Fruit fly (Drosophila melanogaster) Kc167 (cell line): ENCODE data around the gene grn.

ENCODE experiments used
- Myc ChIP-seq: fragments of >200 bp; optimal IDR thresholded peaks from 2 replicates; lab custom pipeline; 2017; ENCODE audit warnings: missing external identifiers
- Sin3A ChIP-seq: fragments of >200 bp; optimal IDR thresholded peaks from 2 replicates; lab custom pipeline; 2018; ENCODE audit warnings: missing external identifiers
- h ChIP-seq: fragments of >200 bp; optimal IDR thresholded peaks from 3 replicates; lab custom pipeline; 2018; ENCODE audit warnings: missing external identifiers
- insv ChIP-seq: fragments of >200 bp; optimal IDR thresholded peaks from 3 replicates; lab custom pipeline; 2018; ENCODE audit warnings: missing external identifiers
- psq ChIP-seq: fragments of >200 bp; optimal IDR thresholded peaks from 2 replicates; lab custom pipeline; 2017; ENCODE audit warnings: missing external identifiers
- ttk ChIP-seq: sonication (Bioruptor generic); optimal IDR thresholded peaks from 2 replicates; lab custom pipeline; 2017; ENCODE audit warnings: missing external identifiers

Gene grn

DNA sequence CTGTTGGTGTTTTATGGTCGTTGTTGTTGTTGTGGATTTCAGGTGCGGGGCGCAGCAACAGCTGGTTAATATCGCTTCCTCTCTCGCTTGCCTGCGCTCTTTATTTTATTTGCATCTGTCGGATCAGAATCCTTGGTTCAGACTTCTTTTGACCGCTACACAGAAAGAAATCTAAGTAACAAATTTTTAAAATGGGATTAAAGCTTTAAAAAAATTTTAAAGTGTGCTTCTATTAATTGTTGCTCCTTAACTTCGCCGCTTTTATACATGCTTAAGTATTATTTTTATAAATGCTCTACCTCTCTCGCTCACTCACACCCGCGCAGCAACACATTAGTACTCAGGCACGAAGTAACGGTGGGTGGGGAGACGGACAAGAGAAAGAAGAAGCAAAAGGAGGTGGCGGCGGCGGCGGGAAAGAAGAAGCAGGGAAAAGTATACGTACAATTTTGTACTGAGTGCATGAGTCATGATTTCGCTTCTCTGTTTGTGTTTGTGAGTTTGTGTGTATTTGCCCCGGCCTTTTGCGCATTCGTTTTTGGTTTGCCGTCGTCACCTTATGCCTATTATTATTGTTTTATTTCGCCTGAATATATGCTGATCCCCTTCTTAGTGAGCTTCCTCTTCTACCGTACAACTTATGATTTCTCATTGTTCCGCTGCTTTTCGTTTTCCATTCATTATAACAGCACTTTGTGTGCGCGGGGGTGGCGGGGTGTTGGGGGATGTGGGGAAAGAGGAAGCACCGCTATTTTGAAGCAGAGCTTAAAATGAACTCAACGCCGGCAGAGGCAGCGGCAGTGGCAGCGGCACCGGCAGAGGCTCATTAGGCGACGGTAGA lies 67.2 kb downstream of the grn start:
- TF ChIP-seq psq (lab: Kevin White, UChicago) (no peak), ttk (lab: Kevin White, UChicago) (no peak), h (no peak), insv (lab: Kevin White, UChicago) (no peak), Myc (no peak), Sin3A (lab: Kevin White, UChicago) (no peak)

DNA sequence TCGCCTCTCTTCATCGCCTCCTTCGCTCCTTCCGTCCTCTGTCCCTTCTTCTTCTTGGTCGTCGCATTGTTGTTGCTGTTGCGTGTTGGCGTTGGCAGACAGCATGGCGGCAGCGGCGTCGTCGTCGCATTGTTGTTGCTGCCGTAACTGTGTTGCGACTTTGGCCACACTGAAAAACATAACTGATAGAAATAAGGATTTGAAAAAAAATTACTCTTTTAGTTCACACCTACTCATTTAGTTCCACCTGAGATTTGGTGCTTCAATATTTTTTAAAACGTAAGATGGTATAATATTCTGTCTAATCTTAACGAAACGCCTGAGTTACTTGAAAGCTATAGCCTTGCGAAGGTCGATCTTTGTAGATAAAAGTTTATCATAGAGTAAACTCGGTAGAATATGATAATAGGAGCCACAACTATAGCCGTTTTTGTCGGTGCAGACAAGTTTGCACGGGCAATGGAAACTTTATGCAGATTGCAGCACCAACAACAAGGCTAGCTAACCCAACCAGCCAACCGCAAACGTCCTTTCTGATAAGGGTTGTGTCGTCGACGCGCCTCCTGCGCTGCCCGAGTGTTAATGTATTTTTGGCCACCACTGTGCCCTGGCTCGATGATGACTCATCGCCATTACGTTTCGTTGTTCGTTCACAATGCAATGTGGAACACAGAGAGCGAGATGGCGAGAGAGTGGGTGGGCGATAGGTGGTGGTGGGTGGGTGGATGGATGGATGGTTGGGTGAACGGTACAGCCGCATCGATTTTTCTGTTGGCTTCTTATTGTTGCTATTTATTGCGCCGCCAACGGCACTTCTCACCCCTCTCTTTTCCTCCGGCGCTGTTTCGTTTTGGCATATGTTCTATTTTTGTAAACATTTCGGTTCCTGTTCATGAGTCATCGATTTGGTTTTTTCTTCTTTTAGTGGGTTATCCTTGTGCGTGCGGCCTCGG lies 68.1 kb downstream of the grn start:
- TF ChIP-seq Sin3A (lab: Kevin White, UChicago) (no peak), Myc (no peak), psq (lab: Kevin White, UChicago) (no peak), h (no peak), insv (lab: Kevin White, UChicago) (no peak), ttk (lab: Kevin White, UChicago) (no peak)

DNA sequence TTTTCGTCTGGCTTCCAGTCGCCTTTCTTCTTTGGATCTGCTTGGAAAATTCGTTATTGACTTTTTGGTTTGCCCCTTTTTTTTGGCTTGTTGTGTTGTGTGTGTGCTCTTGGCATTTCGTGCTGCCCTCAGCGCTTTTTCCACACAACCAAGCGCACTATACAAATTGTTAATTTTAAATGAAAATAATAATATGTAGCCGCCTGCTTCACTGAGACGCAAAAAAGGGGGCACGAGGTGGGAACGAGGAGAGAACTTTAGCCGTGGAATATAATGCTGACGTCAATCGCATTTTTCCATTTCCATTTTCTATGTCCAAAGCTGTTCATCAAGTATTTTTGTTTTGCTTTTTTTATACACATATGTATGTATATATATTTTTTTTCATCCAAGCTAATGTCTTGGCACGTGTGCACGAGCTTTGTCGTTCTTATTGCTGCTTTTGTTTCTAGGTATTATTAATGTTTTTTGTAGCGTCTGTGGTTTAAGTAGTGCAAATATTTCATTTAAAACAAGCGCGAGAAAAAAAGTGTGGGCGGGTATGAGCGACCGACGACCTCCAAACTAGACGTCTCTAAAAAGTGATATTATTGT lies 69.4 kb downstream of the grn start:
- TF ChIP-seq insv (lab: Kevin White, UChicago) (no peak), h (no peak), ttk (lab: Kevin White, UChicago) (no peak), psq (lab: Kevin White, UChicago) (no peak)

DNA sequence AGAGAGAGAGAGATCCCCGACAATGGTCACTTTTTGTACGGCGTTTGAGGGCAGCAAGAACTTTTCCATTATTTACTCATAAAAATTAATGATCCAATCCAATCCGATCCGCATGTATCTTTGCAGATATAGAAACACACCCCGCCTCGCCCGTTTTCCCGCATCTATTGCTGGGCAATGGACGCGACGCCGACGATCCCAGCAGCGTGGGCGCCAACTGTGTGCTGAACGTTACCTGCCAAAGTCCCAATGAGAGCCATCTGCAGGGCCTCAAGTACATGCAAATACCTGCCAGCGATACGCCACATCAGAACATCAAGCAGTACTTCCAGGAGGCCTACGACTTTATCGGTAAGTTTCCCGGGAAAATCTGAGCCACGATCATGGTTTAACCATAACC lies 70.3 kb downstream of the grn start:
- TF ChIP-seq Sin3A (lab: Kevin White, UChicago) (no peak), h (no peak)

DNA sequence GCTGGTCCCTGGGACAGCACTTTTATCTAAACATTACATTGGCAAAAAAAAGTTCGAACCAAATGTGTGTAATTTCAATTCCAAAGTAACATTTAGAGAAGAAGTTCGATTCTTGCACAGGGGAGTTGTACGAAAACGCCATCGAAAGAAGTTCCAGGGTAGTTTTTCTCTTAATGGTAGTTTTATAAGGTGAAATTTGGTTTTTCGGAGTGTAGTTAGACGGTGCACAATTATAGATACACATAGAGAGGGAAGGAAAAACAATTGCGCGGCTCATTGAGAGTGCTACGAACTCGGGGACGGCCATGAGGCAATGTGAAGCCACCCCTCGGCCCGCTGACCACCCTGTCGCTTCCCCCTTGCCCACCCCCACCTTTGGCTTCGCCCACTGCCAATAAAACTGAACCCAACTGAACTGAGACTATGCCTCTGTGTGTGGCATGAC lies 71.0 kb downstream of the grn start:
- TF ChIP-seq Sin3A (lab: Kevin White, UChicago) (no peak), insv (lab: Kevin White, UChicago) (no peak), ttk (lab: Kevin White, UChicago) (no peak), psq (lab: Kevin White, UChicago) (no peak), h (no peak), Myc (no peak)

DNA sequence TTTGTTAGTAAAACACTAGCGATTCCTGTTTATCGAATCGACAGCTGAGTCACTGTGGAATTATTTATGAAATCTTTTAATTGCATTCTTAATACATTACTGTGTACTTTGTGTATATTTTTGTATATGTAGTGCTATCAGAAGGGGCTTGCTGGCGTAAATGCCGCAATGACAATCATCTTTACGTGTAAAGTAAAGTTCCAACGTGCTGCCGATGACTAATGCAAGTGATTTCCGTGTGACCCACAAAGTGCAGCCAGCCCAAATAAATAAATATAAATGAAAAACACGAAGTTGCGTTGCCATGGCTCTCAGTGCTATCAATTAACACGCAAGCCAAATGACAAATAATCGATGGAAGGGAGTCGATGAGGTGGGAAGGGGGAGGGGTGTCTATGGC lies 71.5 kb downstream of the grn start:
- TF ChIP-seq ttk (lab: Kevin White, UChicago), result no peak
- TF ChIP-seq insv (lab: Kevin White, UChicago), result no peak
- TF ChIP-seq Myc, result no peak
- TF ChIP-seq psq (lab: Kevin White, UChicago), result no peak
- no peak for TF ChIP-seq Sin3A (lab: Kevin White, UChicago)
- no peak for TF ChIP-seq h

DNA sequence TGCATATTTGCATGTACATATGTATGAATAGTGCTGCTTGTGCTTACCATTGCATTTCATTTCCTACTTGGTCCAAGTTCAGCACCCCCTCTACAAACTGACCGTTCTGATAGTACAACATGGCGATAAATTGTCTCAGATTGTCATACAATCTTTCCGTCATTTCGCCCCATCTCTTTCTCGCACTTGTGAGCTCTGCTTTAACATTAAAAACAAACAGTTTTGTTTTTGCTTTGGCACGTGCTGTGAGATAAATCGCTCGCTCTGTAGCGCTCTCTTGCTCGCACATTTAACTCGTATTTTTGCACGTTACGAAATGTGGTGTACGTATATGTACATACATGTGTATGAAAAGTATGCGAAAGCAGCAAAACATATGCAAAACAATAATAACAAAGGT lies 72.5 kb downstream of the grn start:
- TF ChIP-seq ttk (lab: Kevin White, UChicago), result no peak
- TF ChIP-seq psq (lab: Kevin White, UChicago), result no peak
- no peak for TF ChIP-seq Sin3A (lab: Kevin White, UChicago)
- no peak for TF ChIP-seq Myc
- no peak for TF ChIP-seq insv (lab: Kevin White, UChicago)

DNA sequence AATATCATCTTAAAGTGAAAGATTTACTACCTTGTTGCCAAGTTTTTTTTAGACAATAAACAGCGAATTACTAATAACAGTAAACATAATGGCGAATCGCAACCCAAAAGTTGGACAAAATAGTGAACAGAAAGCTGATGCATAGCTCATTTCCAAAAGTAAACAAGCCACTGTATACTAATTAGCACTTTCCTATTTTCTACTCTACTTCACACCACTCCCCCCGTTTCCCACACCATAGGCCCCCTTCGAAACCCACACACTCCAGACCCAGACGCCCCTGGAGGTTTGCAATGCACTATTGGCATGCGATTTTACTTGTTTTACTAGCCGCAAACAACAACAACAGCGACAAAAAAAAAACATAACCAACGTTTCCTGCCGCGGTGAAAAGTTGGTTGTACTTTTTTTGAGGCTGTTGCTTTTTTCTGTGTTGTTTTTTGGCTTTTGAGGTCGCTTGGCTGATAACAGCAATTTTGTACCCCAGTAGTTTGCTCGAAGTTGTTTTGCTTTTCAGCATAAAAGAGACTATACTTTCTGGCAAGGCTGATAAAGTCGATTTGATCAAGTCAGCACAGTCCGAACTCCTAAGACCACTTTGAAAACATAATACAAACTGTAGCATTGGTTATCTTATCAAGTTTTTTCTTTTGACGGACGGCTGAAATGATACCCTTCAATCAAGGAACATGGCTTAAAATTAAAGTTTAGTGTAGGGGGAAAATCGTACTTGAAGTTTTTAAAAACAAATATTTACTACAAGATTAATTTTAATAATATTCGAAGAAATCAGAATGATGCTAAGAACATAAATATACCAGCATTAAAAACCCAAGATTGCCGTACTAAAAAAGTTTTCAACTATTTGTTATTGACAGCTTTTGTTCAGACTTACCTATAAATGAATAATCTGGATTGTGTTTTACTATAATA lies 74.1 kb downstream of the grn start:
- TF ChIP-seq psq (lab: Kevin White, UChicago), result no peak
- TF ChIP-seq h, result no peak
- TF ChIP-seq Sin3A (lab: Kevin White, UChicago), result no peak
- no peak for TF ChIP-seq ttk (lab: Kevin White, UChicago)
- no peak for TF ChIP-seq Myc
- no peak for TF ChIP-seq insv (lab: Kevin White, UChicago)

DNA sequence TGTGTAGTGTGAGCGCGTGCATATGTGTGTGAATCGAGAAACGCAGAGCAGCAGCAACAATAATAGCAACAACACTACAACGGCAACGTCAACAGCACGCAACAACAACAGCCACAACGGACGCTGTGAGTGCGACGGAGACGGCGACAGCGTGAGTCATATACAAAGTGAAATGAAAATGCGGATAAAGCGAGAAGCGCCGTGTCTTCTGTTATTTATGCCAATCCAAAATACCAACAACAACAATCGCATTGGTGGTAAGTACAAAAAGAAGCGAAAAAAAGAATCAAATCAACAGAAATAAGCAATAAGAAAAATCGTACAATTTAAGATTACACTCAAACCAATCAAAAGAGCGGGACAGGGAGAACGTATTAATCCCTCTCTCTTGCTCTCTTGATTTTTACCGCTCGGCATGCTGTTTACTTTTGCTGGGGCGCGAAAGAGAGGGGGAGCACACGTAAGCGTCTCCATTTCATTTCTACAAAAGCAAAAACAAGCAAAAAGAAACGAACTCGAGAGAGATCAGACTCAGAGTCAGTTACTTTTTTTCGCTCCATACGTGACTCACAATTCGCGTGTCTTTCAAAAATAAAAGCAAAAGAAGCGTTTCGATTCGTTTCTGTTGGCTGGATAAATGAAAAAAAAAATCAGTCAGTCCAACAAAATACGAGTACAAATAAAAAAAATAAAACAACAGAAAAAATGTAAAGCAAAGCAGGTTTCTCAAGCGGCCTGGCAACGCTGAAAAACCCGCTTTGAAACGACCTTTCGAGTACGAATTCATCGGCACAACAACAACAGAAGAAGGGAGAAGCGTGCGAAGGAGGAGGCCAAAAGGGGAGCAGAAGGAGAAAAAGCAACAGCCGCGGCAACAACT lies 75.2 kb downstream of the grn start:
- TF ChIP-seq Sin3A (lab: Kevin White, UChicago) (no peak), Myc (no peak), h (no peak), ttk (lab: Kevin White, UChicago) (no peak), insv (lab: Kevin White, UChicago) (no peak), psq (lab: Kevin White, UChicago) (no peak)

DNA sequence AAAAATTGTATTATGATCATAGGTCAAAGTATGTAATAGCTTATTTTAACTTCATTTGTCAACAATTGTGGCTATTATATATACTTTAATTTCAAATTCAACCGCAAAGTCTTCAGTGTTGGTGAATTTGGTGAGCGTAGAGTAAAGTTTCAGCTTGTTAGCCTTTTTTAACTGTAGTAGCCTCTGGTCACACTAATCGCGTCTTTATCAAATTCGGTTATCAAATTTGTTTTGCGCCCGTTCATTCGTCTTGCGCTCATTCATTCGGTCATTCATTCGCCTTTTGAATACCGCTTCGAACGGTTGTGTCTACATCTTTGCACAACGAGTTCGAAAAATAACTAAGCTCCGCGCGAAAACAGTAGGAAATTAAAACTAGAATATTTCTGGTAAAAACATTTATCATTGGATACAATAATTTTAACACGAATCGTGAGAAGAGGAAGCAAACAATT lies 76.1 kb downstream of the grn start, which contains the start of gene puc:
TSS of gene puc (plus strand) at position 245 of the 455 bp plus-strand sequence.
- no peak for TF ChIP-seq ttk (lab: Kevin White, UChicago)
- TF ChIP-seq psq (lab: Kevin White, UChicago), result no peak
- TF ChIP-seq h, result no peak
- no peak for TF ChIP-seq Sin3A (lab: Kevin White, UChicago)
- no peak for TF ChIP-seq Myc
- TF ChIP-seq insv (lab: Kevin White, UChicago), result no peak
